Fruit fly (Drosophila melanogaster) whole organism, embryonic: Measurements from ENCODE around the gene CG14720.

Experiments
- CG10267 ChIP-seq: fragments of 200-800 bp; sonication (Bioruptor generic); optimal IDR thresholded peaks from 2 replicates; lab custom pipeline; 2018; ENCODE audit warnings: missing biosample characterization, mild to moderate bottlenecking, missing genetic modification characterization, moderate library complexity
- CG10431 ChIP-seq: fragments of 200-800 bp; sonication (Bioruptor generic); optimal IDR thresholded peaks from 3 replicates; lab custom pipeline; 2018; ENCODE audit warnings: missing biosample characterization, mild to moderate bottlenecking, missing genetic modification characterization
- CG10543 ChIP-seq: fragments of 200-800 bp; sonication (Bioruptor generic); optimal IDR thresholded peaks from 3 replicates; lab custom pipeline; 2017; ENCODE audit warnings: missing biosample characterization, mild to moderate bottlenecking, missing genetic modification characterization, moderate library complexity
- CG11456 ChIP-seq: fragments of 200-800 bp; sonication (Bioruptor generic); IDR thresholded peaks from 3 replicates; pipeline ENCODE4 v1.3.6; 2022; ENCODE audit warnings: missing biosample characterization, missing genetic modification characterization
- CG1233 ChIP-seq: fragments of 200-800 bp; sonication (Bioruptor generic); optimal IDR thresholded peaks from 4 replicates; lab custom pipeline; 2018; ENCODE audit warnings: missing biosample characterization, mild to moderate bottlenecking, missing genetic modification characterization
- CG15011 ChIP-seq: fragments of 200-800 bp; sonication (Bioruptor generic); optimal IDR thresholded peaks from 3 replicates; lab custom pipeline; 2018; ENCODE audit warnings: missing biosample characterization, mild to moderate bottlenecking, missing genetic modification characterization
- CG1602 ChIP-seq: fragments of 200-800 bp; sonication (Bioruptor generic); optimal IDR thresholded peaks from 3 replicates; lab custom pipeline; 2016; ENCODE audit warnings: missing biosample characterization, missing genetic modification characterization
- CG16813 ChIP-seq: fragments of 200-800 bp; sonication (Bioruptor generic); IDR thresholded peaks from 3 replicates; pipeline ENCODE4 v1.3.6; 2022; ENCODE audit warnings: missing biosample characterization, missing genetic modification characterization; ENCODE audit not compliant: partially characterized antibody
- CG16863 ChIP-seq: fragments of 200-800 bp; sonication (Bioruptor generic); optimal IDR thresholded peaks from 3 replicates; lab custom pipeline; 2016; ENCODE audit warnings: missing biosample characterization, missing genetic modification characterization
- CG17912 ChIP-seq: fragments of 200-800 bp; sonication (Bioruptor generic); optimal IDR thresholded peaks from 2 replicates; lab custom pipeline; 2018; ENCODE audit warnings: missing biosample characterization, mild to moderate bottlenecking, missing genetic modification characterization
- CG2199 ChIP-seq: fragments of 200-800 bp; sonication (Bioruptor generic); IDR thresholded peaks from 3 replicates; pipeline ENCODE4 v1.3.6; 2022; ENCODE audit warnings: missing biosample characterization, missing genetic modification characterization
- CG2875 ChIP-seq: fragments of 200-800 bp; sonication (Bioruptor generic); optimal IDR thresholded peaks from 2 replicates; lab custom pipeline; 2017; ENCODE audit warnings: missing biosample characterization, mild to moderate bottlenecking, missing genetic modification characterization, missing genetic modification reagents
- CG33213 ChIP-seq: fragments of 200-800 bp; sonication (Bioruptor generic); optimal IDR thresholded peaks from 3 replicates; lab custom pipeline; 2016; ENCODE audit warnings: missing biosample characterization, missing genetic modification characterization
- CG3995 ChIP-seq: fragments of 200-800 bp; sonication (Bioruptor generic); optimal IDR thresholded peaks from 3 replicates; lab custom pipeline; 2016; ENCODE audit warnings: missing biosample characterization, missing genetic modification characterization
- CG4282 ChIP-seq: fragments of 200-800 bp; sonication (Bioruptor generic); optimal IDR thresholded peaks from 2 replicates; lab custom pipeline; 2016; ENCODE audit warnings: missing biosample characterization, missing genetic modification characterization
- CG4617 ChIP-seq: fragments of 200-800 bp; sonication (Bioruptor generic); optimal IDR thresholded peaks from 3 replicates; lab custom pipeline; 2016; ENCODE audit warnings: missing biosample characterization, missing genetic modification characterization, borderline replicate concordance
- CG5180 ChIP-seq: fragments of 200-800 bp; sonication (Bioruptor generic); optimal IDR thresholded peaks from 3 replicates; lab custom pipeline; 2017; ENCODE audit warnings: missing biosample characterization, missing genetic modification characterization, mild to moderate bottlenecking, moderate library complexity, missing genetic modification reagents
- CG6654 ChIP-seq: fragments of 200-800 bp; sonication (Bioruptor generic); optimal IDR thresholded peaks from 2 replicates; lab custom pipeline; 2017; ENCODE audit warnings: missing biosample characterization, mild to moderate bottlenecking, missing genetic modification characterization
- CG8944 ChIP-seq: fragments of 200-800 bp; sonication (Bioruptor generic); optimal IDR thresholded peaks from 3 replicates; lab custom pipeline; 2016; ENCODE audit warnings: missing biosample characterization, missing genetic modification characterization
- CG9727 ChIP-seq: fragments of 200-800 bp; sonication (Bioruptor generic); optimal IDR thresholded peaks from 3 replicates; lab custom pipeline; 2017; ENCODE audit warnings: missing biosample characterization, mild to moderate bottlenecking, missing genetic modification characterization
- HLH54F ChIP-seq: fragments of 200-800 bp; sonication (Bioruptor generic); optimal IDR thresholded peaks from 3 replicates; lab custom pipeline; 2016; ENCODE audit warnings: missing biosample characterization, missing genetic modification characterization
- HmgZ ChIP-seq: fragments of 200-800 bp; sonication (Bioruptor generic); optimal IDR thresholded peaks from 2 replicates; lab custom pipeline; 2018; ENCODE audit warnings: missing biosample characterization, mild to moderate bottlenecking, missing genetic modification characterization
- Kr ChIP-seq: fragments of 200-800 bp; sonication (Bioruptor generic); optimal IDR thresholded peaks from 2 replicates; lab custom pipeline; 2017; ENCODE audit warnings: missing biosample characterization, mild to moderate bottlenecking, missing genetic modification characterization
- Mrtf ChIP-seq: fragments of 200-800 bp; sonication (Bioruptor generic); IDR thresholded peaks from 3 replicates; pipeline ENCODE4 v1.3.6; 2022; ENCODE audit warnings: missing biosample characterization, missing genetic modification characterization
- Myb ChIP-seq: fragments of 200-800 bp; sonication (Bioruptor generic); optimal IDR thresholded peaks from 2 replicates; lab custom pipeline; 2016; ENCODE audit warnings: missing biosample characterization, missing genetic modification characterization
- Opbp ChIP-seq: fragments of 200-800 bp; sonication (Bioruptor generic); IDR thresholded peaks from 3 replicates; pipeline ENCODE4 v1.3.6; 2022; ENCODE audit warnings: missing biosample characterization, missing genetic modification characterization; ENCODE audit not compliant: partially characterized antibody
- Side ChIP-seq: fragments of 200-800 bp; sonication (Bioruptor generic); optimal IDR thresholded peaks from 2 replicates; lab custom pipeline; 2016; ENCODE audit warnings: missing biosample characterization, missing genetic modification characterization
- Stat92E ChIP-seq, 3 experiments: fragments of >200 bp in 2 of 3; fragments of 200-800 bp in 1 of 3; sonication (Bioruptor generic) in 1 of 3; optimal IDR thresholded peaks; 2 replicates each; lab custom pipeline; 2017 to 2019; ENCODE audit warnings: missing biosample characterization in 3 of 3, missing genetic modification characterization in 3 of 3, mild to moderate bottlenecking in 1 of 3, moderate library complexity in 1 of 3
- ac ChIP-seq: fragments of 200-800 bp; sonication (Bioruptor generic); optimal IDR thresholded peaks from 3 replicates; lab custom pipeline; 2017; ENCODE audit warnings: missing biosample characterization, mild to moderate bottlenecking, missing genetic modification characterization
- bigmax ChIP-seq: fragments of 200-800 bp; sonication (Bioruptor generic); optimal IDR thresholded peaks from 2 replicates; lab custom pipeline; 2018; ENCODE audit warnings: missing biosample characterization, mild to moderate bottlenecking, missing genetic modification characterization
- cad ChIP-seq: fragments of >200 bp; optimal IDR thresholded peaks from 2 replicates; lab custom pipeline; 2017; ENCODE audit warnings: missing biosample characterization, missing genetic modification characterization
- da ChIP-seq: fragments of 200-800 bp; sonication (Bioruptor generic); optimal IDR thresholded peaks from 2 replicates; lab custom pipeline; 2016; ENCODE audit warnings: missing biosample characterization, missing genetic modification characterization
- dm ChIP-seq: fragments of 200-800 bp; sonication (Bioruptor generic); optimal IDR thresholded peaks from 3 replicates; lab custom pipeline; 2016; ENCODE audit warnings: missing biosample characterization, missing genetic modification characterization
- en ChIP-seq: fragments of 200-800 bp; sonication (Bioruptor generic); optimal IDR thresholded peaks from 2 replicates; lab custom pipeline; 2016; ENCODE audit warnings: missing biosample characterization, missing genetic modification characterization
- ewg ChIP-seq: fragments of 200-800 bp; sonication (Bioruptor generic); optimal IDR thresholded peaks from 3 replicates; lab custom pipeline; 2017; ENCODE audit warnings: mild to moderate bottlenecking, missing biosample characterization, missing genetic modification reagents, missing genetic modification characterization
- hb ChIP-seq: fragments of 200-800 bp; sonication (Bioruptor generic); IDR thresholded peaks from 3 replicates; pipeline ENCODE4 v1.3.6; 2022; ENCODE audit warnings: missing biosample characterization, missing genetic modification characterization; ENCODE audit not compliant: partially characterized antibody
- hbn ChIP-seq: fragments of 200-800 bp; sonication (Bioruptor generic); IDR thresholded peaks from 2 replicates; pipeline ENCODE4 v1.3.6; 2022; ENCODE audit warnings: missing biosample characterization, missing genetic modification characterization; ENCODE audit not compliant: partially characterized antibody
- lab ChIP-seq: fragments of 200-800 bp; sonication (Bioruptor generic); optimal IDR thresholded peaks from 3 replicates; lab custom pipeline; 2017; ENCODE audit warnings: missing biosample characterization, missing genetic modification characterization, mild to moderate bottlenecking, moderate library complexity, missing genetic modification reagents
- lbe ChIP-seq: fragments of 200-800 bp; sonication (Bioruptor generic); optimal IDR thresholded peaks from 2 replicates; lab custom pipeline; 2016; ENCODE audit warnings: missing biosample characterization, mild to moderate bottlenecking, missing genetic modification characterization
- lilli ChIP-seq: fragments of 200-800 bp; sonication (Bioruptor generic); optimal IDR thresholded peaks from 3 replicates; lab custom pipeline; 2016; ENCODE audit warnings: missing biosample characterization, missing genetic modification characterization
- nau ChIP-seq: fragments of 200-800 bp; sonication (Bioruptor generic); optimal IDR thresholded peaks from 3 replicates; lab custom pipeline; 2017; ENCODE audit warnings: missing biosample characterization, mild to moderate bottlenecking, missing genetic modification characterization, missing genetic modification reagents
- nom ChIP-seq: fragments of 200-800 bp; sonication (Bioruptor generic); optimal IDR thresholded peaks from 2 replicates; lab custom pipeline; 2017; ENCODE audit warnings: missing biosample characterization, missing genetic modification characterization, mild to moderate bottlenecking, moderate library complexity, missing genetic modification reagents
- otp ChIP-seq: fragments of 200-800 bp; sonication (Bioruptor generic); IDR thresholded peaks from 3 replicates; pipeline ENCODE4, ENCODE4 v1.3.6; 2022; ENCODE audit warnings: missing biosample characterization, missing genetic modification characterization
- pho ChIP-seq: fragments of 200-800 bp; sonication (Bioruptor generic); optimal IDR thresholded peaks from 2 replicates; lab custom pipeline; 2016; ENCODE audit warnings: missing biosample characterization, missing genetic modification characterization
- pum ChIP-seq: fragments of 200-800 bp; sonication (Bioruptor generic); optimal IDR thresholded peaks from 2 replicates; lab custom pipeline; 2016; ENCODE audit warnings: missing biosample characterization, missing genetic modification characterization
- ranshi ChIP-seq: fragments of 200-800 bp; sonication (Bioruptor generic); IDR thresholded peaks from 2 replicates; pipeline ENCODE4 v1.3.6; 2022; ENCODE audit warnings: missing biosample characterization, missing genetic modification characterization
- shn ChIP-seq: fragments of 200-800 bp; sonication (Bioruptor generic); optimal IDR thresholded peaks from 3 replicates; lab custom pipeline; 2016; ENCODE audit warnings: missing biosample characterization, missing genetic modification characterization
- slbo ChIP-seq: fragments of 200-800 bp; sonication (Bioruptor generic); IDR thresholded peaks from 2 replicates; pipeline ENCODE4 v1.3.6; 2022; ENCODE audit warnings: missing biosample characterization, missing genetic modification characterization
- unpg ChIP-seq: fragments of 200-800 bp; sonication (Bioruptor generic); optimal IDR thresholded peaks from 3 replicates; lab custom pipeline; 2018; ENCODE audit warnings: missing biosample characterization, mild to moderate bottlenecking, missing genetic modification characterization, moderate library complexity
- wek ChIP-seq: fragments of 200-800 bp; sonication (Bioruptor generic); optimal IDR thresholded peaks from 3 replicates; lab custom pipeline; 2018; ENCODE audit warnings: missing biosample characterization, mild to moderate bottlenecking, missing genetic modification characterization, moderate library complexity

The CG14720 gene

DNA sequence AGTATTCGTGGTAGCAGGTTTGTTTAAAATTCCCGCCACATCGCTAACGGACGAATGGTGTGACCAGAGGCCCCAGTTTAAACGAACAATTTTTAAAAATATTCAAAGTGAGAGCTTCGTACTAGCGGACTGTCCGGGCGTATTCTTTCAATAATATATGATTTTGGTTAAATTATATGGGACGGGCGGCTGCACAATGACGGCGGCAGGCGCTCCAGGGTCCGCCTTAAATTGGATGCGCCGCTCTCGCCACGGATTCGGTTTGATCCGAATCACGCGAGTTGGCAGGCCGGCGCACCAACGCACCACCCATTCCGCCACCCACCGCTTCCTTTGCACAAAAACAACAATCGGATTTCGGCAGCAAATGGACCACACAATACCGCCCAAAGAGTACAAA lies 23.9 kb downstream of the CG14720 start, which contains the start of gene CG14721 (continued):
- peak; percentile 82 for TF ChIP-seq CG3995 (GFP tag; lab: Kevin White, UChicago)
- TF ChIP-seq CG6654, result no peak
- TF ChIP-seq CG33213 (GFP tag; lab: Kevin White, UChicago), result peak; percentile 17
- TF ChIP-seq CG2199 (GFP tag; lab: Robert Waterston, UW), result no peak
- peak; percentile 43; the same call in 1 of the 2 replicates for TF ChIP-seq slbo (GFP tag; lab: Robert Waterston, UW)
- no peak for TF ChIP-seq pho
- peak; percentile 37; the same call in 1 of the 3 replicates for TF ChIP-seq CG16813 (GFP tag; lab: Robert Waterston, UW)
- TF ChIP-seq HLH54F (GFP tag; lab: Kevin White, UChicago), result peak; percentile 3
- no peak for TF ChIP-seq CG2875 (GFP tag; lab: Kevin White, UChicago)
- TF ChIP-seq CG4617 (GFP tag; lab: Kevin White, UChicago), result peak; percentile 53
- peak; percentile 90 for TF ChIP-seq Myb
- no peak for TF ChIP-seq otp (GFP tag; lab: Robert Waterston, UW)
- TF ChIP-seq CG16863 (GFP tag; lab: Kevin White, UChicago), result peak; percentile 11
- no peak for TF ChIP-seq Kr (GFP tag; lab: Kevin White, UChicago)
- TF ChIP-seq wek (GFP tag; lab: Kevin White, UChicago), result no peak
- TF ChIP-seq pum (GFP tag; lab: Kevin White, UChicago), result peak; percentile 33
- no peak for TF ChIP-seq CG10543 (GFP tag; lab: Kevin White, UChicago)
- no peak for TF ChIP-seq en (GFP tag; lab: Kevin White, UChicago)
- TF ChIP-seq lab (GFP tag; lab: Kevin White, UChicago), result no peak
- TF ChIP-seq CG4282 (GFP tag; lab: Kevin White, UChicago), result no peak
- no peak for TF ChIP-seq bigmax
- TF ChIP-seq CG1602 (GFP tag; lab: Kevin White, UChicago), result no peak
- no peak for TF ChIP-seq Stat92E (GFP tag; optimal IDR thresholded peaks at IDR 0.05; lab: Kevin White, UChicago)
- no peak for TF ChIP-seq unpg (GFP tag; lab: Kevin White, UChicago)
- no peak for TF ChIP-seq CG1233 (GFP tag; lab: Kevin White, UChicago)
- no peak for TF ChIP-seq CG15011
- no peak for TF ChIP-seq nau (GFP tag; lab: Kevin White, UChicago)
- TF ChIP-seq cad (GFP tag; lab: Kevin White, UChicago), result no peak
- peak; percentile 18; the same call in 1 of the 2 replicates for TF ChIP-seq ranshi (GFP tag; lab: Robert Waterston, UW)
- TF ChIP-seq Side (GFP tag; lab: Kevin White, UChicago), result no peak
- TF ChIP-seq CG8944 (GFP tag; lab: Kevin White, UChicago), result no peak
- TF ChIP-seq CG10267 (tag; lab: Kevin White, UChicago), result no peak
- TF ChIP-seq Mrtf, result no peak
- TF ChIP-seq shn (GFP tag; lab: Kevin White, UChicago), result peak; percentile 11
- no peak for TF ChIP-seq CG17912
- no peak for TF ChIP-seq CG10431 (GFP tag; lab: Kevin White, UChicago)
- TF ChIP-seq CG5180 (GFP tag; lab: Kevin White, UChicago), result no peak
- TF ChIP-seq da, result no peak
- peak; percentile 44 for TF ChIP-seq HmgZ (tag; lab: Kevin White, UChicago)
- peak; percentile 41; the same call in 1 of the 3 replicates for TF ChIP-seq Opbp (GFP tag; lab: Robert Waterston, UW)
- TF ChIP-seq ac, result no peak
- no peak for TF ChIP-seq hbn (GFP tag; lab: Robert Waterston, UW)
- TF ChIP-seq lilli (GFP tag; lab: Kevin White, UChicago), result no peak
- peak; percentile 51 for TF ChIP-seq dm (GFP tag; lab: Kevin White, UChicago)
- no peak for TF ChIP-seq CG11456
- no peak for TF ChIP-seq nom (GFP tag; lab: Kevin White, UChicago)
- no peak for TF ChIP-seq hb (GFP tag; lab: Robert Waterston, UW)
- TF ChIP-seq lbe (GFP tag; lab: Kevin White, UChicago), result no peak
- no peak for TF ChIP-seq CG9727 (GFP tag; lab: Kevin White, UChicago)
- TF ChIP-seq ewg (GFP tag; lab: Kevin White, UChicago), result peak; percentile 62
